Worm (Caenorhabditis elegans): ENCODE measurements around the gene his-37.

Gene his-37

DNA sequence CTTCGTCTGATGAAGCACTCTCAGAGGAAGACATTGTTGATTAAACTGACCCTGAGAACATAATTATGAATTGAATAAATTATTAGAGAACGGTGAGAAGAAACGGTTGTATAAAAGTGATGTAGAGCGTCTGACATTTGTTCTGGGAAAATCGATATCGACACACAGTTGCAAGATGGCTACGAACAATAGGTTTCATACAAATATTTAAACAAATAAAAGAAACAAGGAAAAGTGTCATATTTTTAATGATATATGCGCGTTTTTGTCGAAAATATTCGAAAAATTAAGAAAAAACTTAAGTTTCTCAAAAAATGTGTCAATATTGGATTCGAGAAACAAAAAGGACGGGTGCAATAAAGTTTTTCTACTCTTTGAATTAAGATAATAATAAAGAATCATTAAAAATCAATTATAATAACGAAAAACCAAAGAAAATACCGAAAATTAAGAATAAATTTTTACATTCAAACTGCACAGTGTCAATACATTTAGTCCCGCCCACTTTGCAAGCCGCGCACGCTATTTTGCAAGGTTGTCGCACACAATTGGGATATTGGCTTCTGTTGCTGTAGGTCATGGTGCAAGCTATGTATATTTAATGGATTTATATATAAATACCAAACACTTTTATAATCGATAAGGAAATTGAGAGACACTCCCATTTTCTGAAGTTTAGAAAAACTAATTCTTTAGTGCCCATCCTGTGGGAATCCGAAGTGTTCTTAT lies 35.9 kb downstream of the his-37 start, which contains the start of gene rtfo-1 (continued):
- TF ChIP-seq nhr-19 (GFP tag; conservative IDR thresholded peaks at IDR 0.05) (peak; percentile 29), ztf-4 (tag; optimal IDR thresholded peaks at IDR 0.05) (peak; percentile 47), xbp-1 (tag; optimal IDR thresholded peaks at IDR 0.05) (peak; percentile 54), dsc-1 (tag; optimal IDR thresholded peaks at IDR 0.05) (peak; percentile 35), nhr-85 (tag) (peak; percentile 75), efl-1 (optimal IDR thresholded peaks at IDR 0.05) (peak; percentile 37 to 51), efl-1 (GFP tag; optimal IDR thresholded peaks at IDR 0.05 in 1 of 2) (peak; percentile 17 to 96), pag-3 (tag; optimal IDR thresholded peaks at IDR 0.05; ENCODE audit: borderline replicate concordance, insufficient read depth) (no peak), lin-35 (GFP tag; optimal IDR thresholded peaks at IDR 0.05) (peak; percentile 29 to 60), nhr-11 (tag; optimal IDR thresholded peaks at IDR 0.05) (no peak), unc-130 (tag; optimal IDR thresholded peaks at IDR 0.05) (peak; percentile 44), C16A3.4 (tag; optimal IDR thresholded peaks at IDR 0.05) (peak; percentile 25), tbx-2 (tag; optimal IDR thresholded peaks at IDR 0.05) (peak; percentile 39), efl-3 (GFP tag; optimal IDR thresholded peaks at IDR 0.05) (no peak), ztf-11 (tag; optimal IDR thresholded peaks at IDR 0.05) (peak in 1 of 2 experiments; percentile 7), dpl-1 (GFP tag; optimal IDR thresholded peaks at IDR 0.05) (peak; percentile 30 to 50 (median 47)), mep-1 (tag; optimal IDR thresholded peaks at IDR 0.05) (peak; percentile 46), snu-23 (GFP tag; optimal IDR thresholded peaks at IDR 0.05) (peak; percentile 60), nhr-47 (tag; optimal IDR thresholded peaks at IDR 0.05) (peak; percentile 58), swsn-7 (tag; optimal IDR thresholded peaks at IDR 0.05) (peak; percentile 56), nhr-71 (tag; optimal IDR thresholded peaks at IDR 0.05) (peak; percentile 58), lir-3 (tag; optimal IDR thresholded peaks at IDR 0.05; ENCODE audit: poor library complexity) (peak; percentile 31), blmp-1 (tag; optimal IDR thresholded peaks at IDR 0.05) (peak; percentile 28), snpc-4 (tag; optimal IDR thresholded peaks at IDR 0.05) (peak; percentile 38), vab-15 (tag; optimal IDR thresholded peaks at IDR 0.05) (no peak), unc-86 (tag; optimal IDR thresholded peaks at IDR 0.05) (peak; percentile 23), nhr-20 (tag; optimal IDR thresholded peaks at IDR 0.05) (peak; percentile 45), lin-14 (GFP tag; optimal IDR thresholded peaks at IDR 0.05) (peak; percentile 41), sup-37 (GFP tag; optimal IDR thresholded peaks at IDR 0.05) (no peak), ceh-82 (tag; optimal IDR thresholded peaks at IDR 0.05) (peak; percentile 7 to 36 (median 35))

DNA sequence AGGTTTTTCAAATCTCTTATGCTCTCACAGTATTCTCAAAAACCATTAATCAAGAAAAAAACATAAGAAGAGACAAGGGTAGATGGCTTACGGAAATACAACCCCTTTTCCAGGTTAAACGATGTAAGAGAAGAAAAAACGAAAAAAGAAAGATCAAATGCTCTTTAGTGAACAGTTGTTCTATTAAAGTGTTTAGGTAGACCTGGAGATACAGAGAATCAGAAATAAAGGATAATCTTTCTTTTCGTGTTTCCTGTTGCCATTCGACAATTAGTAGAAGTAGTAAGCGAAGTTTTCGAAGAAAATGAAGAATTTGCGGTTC lies 36.4 kb downstream of the his-37 start, which contains the start of gene K09G1.1:
Gene K09G1.1 (plus strand): TSS at position 223 of the 322 bp plus-strand sequence.
- no peak for TF ChIP-seq fos-1 (tag; optimal IDR thresholded peaks at IDR 0.05)
- no peak for TF ChIP-seq C16A3.4 (tag; optimal IDR thresholded peaks at IDR 0.05)
- no peak for TF ChIP-seq jun-1 (tag; optimal IDR thresholded peaks at IDR 0.05)

DNA sequence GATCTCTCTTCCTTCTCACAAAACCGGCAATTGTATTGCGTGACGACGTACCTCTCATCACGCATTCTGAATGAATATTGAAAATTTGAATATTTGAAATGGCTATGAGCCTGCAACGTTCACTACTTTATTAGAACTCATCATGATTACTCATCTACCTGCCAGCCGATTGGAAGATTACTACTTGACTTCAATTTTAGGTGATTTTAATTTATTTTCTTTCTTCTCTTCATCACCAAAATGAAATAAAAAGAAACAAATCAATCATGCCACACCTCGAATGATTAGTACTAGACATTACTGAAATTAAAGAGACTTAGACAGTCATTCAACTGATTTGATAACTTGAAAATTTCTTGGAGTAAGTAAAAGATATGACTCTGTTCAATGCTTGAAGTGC lies 37.4 kb downstream of the his-37 start:
- TF ChIP-seq C34B4.2 (tag; optimal IDR thresholded peaks at IDR 0.05) (no peak), zip-4 (GFP tag; optimal IDR thresholded peaks at IDR 0.05) (no peak), blmp-1 (tag; optimal IDR thresholded peaks at IDR 0.05) (peak; percentile 51), elt-3 (tag; optimal IDR thresholded peaks at IDR 0.05) (peak in 2 of 6 experiments; percentile 7 to 41), mep-1 (tag; optimal IDR thresholded peaks at IDR 0.05) (no peak), zag-1 (tag; optimal IDR thresholded peaks at IDR 0.05) (no peak), aly-2 (tag; optimal IDR thresholded peaks at IDR 0.05) (no peak), F16B12.6 (tag; optimal IDR thresholded peaks at IDR 0.05) (no peak), C16A3.4 (tag; optimal IDR thresholded peaks at IDR 0.05) (no peak), lin-14 (GFP tag; optimal IDR thresholded peaks at IDR 0.05) (peak; percentile 28), ces-1 (GFP tag; optimal IDR thresholded peaks at IDR 0.05) (no peak), isw-1 (GFP tag; IDR thresholded peaks at IDR 0.05) (no peak), nhr-85 (tag) (peak; percentile 52), unc-86 (tag; optimal IDR thresholded peaks at IDR 0.05) (no peak), egl-13 (tag; optimal IDR thresholded peaks at IDR 0.05) (no peak)
